Fruit fly (Drosophila melanogaster): ENCODE measurements around the gene CG11999.
A peak's percentile ranks its signal among the peaks of the same experiment; 100 is the strongest.

The CG11999 gene

dm6 chr3R:5354373-5355134 is at the start of gene CG11999, which contains the start of gene CG1161:
CG11999 (minus strand) TSS chr3R:5354747.
CG1161 (plus strand) TSS chr3R:5355092.
- TF ChIP-seq cic (GFP tag; optimal IDR thresholded peaks at IDR 0.05) (no peak), CG7045 (GFP tag; optimal IDR thresholded peaks at IDR 0.05) (no peak), tj (GFP tag; optimal IDR thresholded peaks at IDR 0.05) (peak; percentile 9), pad (GFP tag; optimal IDR thresholded peaks at IDR 0.05) (peak; percentile 17), ovo (GFP tag; optimal IDR thresholded peaks at IDR 0.05) (no peak), Crg-1 (GFP tag; optimal IDR thresholded peaks at IDR 0.05) (peak; percentile 13)

dm6 chr3R:5403963-5404362 is 49.4 kb upstream of the CG11999 start, which contains the start of gene CG2663:
CG2663 (minus strand) TSS chr3R:5404135.
- TF ChIP-seq Clk (GFP tag; optimal IDR thresholded peaks at IDR 0.05) (no peak), CG33017 (tag; optimal IDR thresholded peaks at IDR 0.05) (no peak), bab1 (GFP tag; optimal IDR thresholded peaks at IDR 0.05) (no peak), kay (GFP tag; ENCODE audit: borderline replicate concordance) (no peak), CG14711 (tag; optimal IDR thresholded peaks at IDR 0.05) (no peak), CG12768 (GFP tag; optimal IDR thresholded peaks at IDR 0.05) (no peak), pad (GFP tag; optimal IDR thresholded peaks at IDR 0.05) (no peak), CG7045 (GFP tag; optimal IDR thresholded peaks at IDR 0.05) (no peak), toe (GFP tag; optimal IDR thresholded peaks at IDR 0.05) (no peak), cnc (optimal IDR thresholded peaks at IDR 0.05) (no peak), CG11617 (GFP tag; optimal IDR thresholded peaks at IDR 0.05) (no peak), CG7101 (tag; optimal IDR thresholded peaks at IDR 0.05) (no peak), Mnt (GFP tag; optimal IDR thresholded peaks at IDR 0.05) (no peak), cic (GFP tag; optimal IDR thresholded peaks at IDR 0.05) (no peak), CG1620 (GFP tag; optimal IDR thresholded peaks at IDR 0.05) (no peak), tj (GFP tag; optimal IDR thresholded peaks at IDR 0.05) (no peak), Crg-1 (GFP tag; optimal IDR thresholded peaks at IDR 0.05) (no peak), CG5204 (GFP tag; optimal IDR thresholded peaks at IDR 0.05) (no peak), Hr96 (GFP tag; optimal IDR thresholded peaks at IDR 0.05) (no peak), ovo (GFP tag; optimal IDR thresholded peaks at IDR 0.05) (no peak)

- TF ChIP-seq Clk (GFP tag; optimal IDR thresholded peaks at IDR 0.05) (no peak), cnc (optimal IDR thresholded peaks at IDR 0.05) (no peak), bab1 (GFP tag; optimal IDR thresholded peaks at IDR 0.05) (no peak), pad (GFP tag; optimal IDR thresholded peaks at IDR 0.05) (no peak), Hr96 (GFP tag; optimal IDR thresholded peaks at IDR 0.05) (no peak), cic (GFP tag; optimal IDR thresholded peaks at IDR 0.05) (no peak), ovo (GFP tag; optimal IDR thresholded peaks at IDR 0.05) (no peak), CG7101 (tag; optimal IDR thresholded peaks at IDR 0.05) (no peak), toe (GFP tag; optimal IDR thresholded peaks at IDR 0.05) (no peak), Crg-1 (GFP tag; optimal IDR thresholded peaks at IDR 0.05) (no peak), CG33017 (tag; optimal IDR thresholded peaks at IDR 0.05) (no peak), CG11617 (GFP tag; optimal IDR thresholded peaks at IDR 0.05) (no peak), Mnt (GFP tag; optimal IDR thresholded peaks at IDR 0.05) (no peak), CG1620 (GFP tag; optimal IDR thresholded peaks at IDR 0.05) (no peak)
Measured at dm6 chr3R:5399096-5399495, 44.5 kb upstream of the CG11999 start, which contains the start of gene Or83a. Or83a (minus strand) TSS chr3R:5399196.

dm6 chr3R:5395210-5395609 is 40.7 kb upstream of the CG11999 start:
- TF ChIP-seq kay (GFP tag; ENCODE audit: borderline replicate concordance): no peak
- peak; percentile 63 for TF ChIP-seq cic (GFP tag; optimal IDR thresholded peaks at IDR 0.05)

dm6 chr3R:5393742-5394391 is 39.3 kb upstream of the CG11999 start, which contains the start of gene CG1172:
CG1172 (plus strand) TSS chr3R:5393922.
- TF ChIP-seq tj (GFP tag; optimal IDR thresholded peaks at IDR 0.05) (no peak), Clk (GFP tag; optimal IDR thresholded peaks at IDR 0.05) (no peak), pad (GFP tag; optimal IDR thresholded peaks at IDR 0.05) (peak; percentile 6), bab1 (GFP tag; optimal IDR thresholded peaks at IDR 0.05) (peak; percentile 56)

- no peak for TF ChIP-seq cic (GFP tag; optimal IDR thresholded peaks at IDR 0.05)
- TF ChIP-seq toe (GFP tag; optimal IDR thresholded peaks at IDR 0.05): no peak
- TF ChIP-seq bab1 (GFP tag; optimal IDR thresholded peaks at IDR 0.05): no peak
- no peak for TF ChIP-seq kay (GFP tag; ENCODE audit: borderline replicate concordance)
- no peak for TF ChIP-seq CG7101 (tag; optimal IDR thresholded peaks at IDR 0.05)
- no peak for TF ChIP-seq Crg-1 (GFP tag; optimal IDR thresholded peaks at IDR 0.05)
- TF ChIP-seq pad (GFP tag; optimal IDR thresholded peaks at IDR 0.05): no peak
- no peak for TF ChIP-seq CG14711 (tag; optimal IDR thresholded peaks at IDR 0.05)
- no peak for TF ChIP-seq CG12768 (GFP tag; optimal IDR thresholded peaks at IDR 0.05)
- no peak for TF ChIP-seq CG7045 (GFP tag; optimal IDR thresholded peaks at IDR 0.05)
- TF ChIP-seq Hr96 (GFP tag; optimal IDR thresholded peaks at IDR 0.05): no peak
Measured at dm6 chr3R:5392621-5393020, 38.1 kb upstream of the CG11999 start, which contains the start of gene kkv. kkv (minus strand) TSS chr3R:5392866.

Data from whole organism, adult.